Fruit fly (Drosophila melanogaster) whole organism, embryonic: ENCODE data around the gene mRpS18C.

Experiments
- Awh ChIP-seq: fragments of 200-800 bp; sonication (Bioruptor generic); IDR thresholded peaks from 2 replicates; pipeline ENCODE4, ENCODE4 v1.3.6; 2022; ENCODE audit warnings: missing biosample characterization, missing genetic modification characterization
- B-H1 ChIP-seq: fragments of 200-800 bp; sonication (Bioruptor generic); IDR thresholded peaks from 3 replicates; pipeline ENCODE4 v1.3.6; 2022; ENCODE audit warnings: missing biosample characterization, missing genetic modification characterization
- Bgb ChIP-seq: fragments of 200-800 bp; sonication (Bioruptor generic); IDR thresholded peaks from 2 replicates; pipeline ENCODE4 v1.3.6; 2022; ENCODE audit warnings: missing biosample characterization, missing genetic modification characterization; ENCODE audit not compliant: partially characterized antibody
- CG10431 ChIP-seq: fragments of 200-800 bp; sonication (Bioruptor generic); optimal IDR thresholded peaks from 3 replicates; lab custom pipeline; 2018; ENCODE audit warnings: missing biosample characterization, mild to moderate bottlenecking, missing genetic modification characterization
- CG11247 ChIP-seq: fragments of 200-800 bp; sonication (Bioruptor generic); IDR thresholded peaks from 2 replicates; pipeline ENCODE4 v1.3.6; 2022; ENCODE audit warnings: missing biosample characterization, missing genetic modification characterization
- CG1529 ChIP-seq: fragments of 200-800 bp; sonication (Bioruptor generic); optimal IDR thresholded peaks from 3 replicates; lab custom pipeline; 2018; ENCODE audit warnings: missing biosample characterization, missing genetic modification characterization
- CG1602 ChIP-seq: fragments of 200-800 bp; sonication (Bioruptor generic); optimal IDR thresholded peaks from 3 replicates; lab custom pipeline; 2016; ENCODE audit warnings: missing biosample characterization, missing genetic modification characterization
- CG18011 ChIP-seq: fragments of 200-800 bp; sonication (Bioruptor generic); optimal IDR thresholded peaks from 2 replicates; lab custom pipeline; 2017; ENCODE audit warnings: missing biosample characterization, missing genetic modification characterization, mild to moderate bottlenecking, moderate library complexity, missing genotype
- CG2202 ChIP-seq: fragments of 200-800 bp; sonication (Bioruptor generic); optimal IDR thresholded peaks from 2 replicates; lab custom pipeline; 2018; ENCODE audit warnings: missing biosample characterization, mild to moderate bottlenecking, missing genetic modification characterization
- CG2875 ChIP-seq: fragments of 200-800 bp; sonication (Bioruptor generic); optimal IDR thresholded peaks from 2 replicates; lab custom pipeline; 2017; ENCODE audit warnings: missing biosample characterization, mild to moderate bottlenecking, missing genetic modification characterization, missing genetic modification reagents
- CG3163 ChIP-seq: fragments of 200-800 bp; sonication (Bioruptor generic); optimal IDR thresholded peaks from 3 replicates; lab custom pipeline; 2016; ENCODE audit warnings: missing biosample characterization, missing genetic modification characterization
- CG3407 ChIP-seq: fragments of 200-800 bp; sonication (Bioruptor generic); optimal IDR thresholded peaks from 2 replicates; lab custom pipeline; 2018; ENCODE audit warnings: missing biosample characterization, mild to moderate bottlenecking, missing genetic modification characterization
- CG34376 ChIP-seq: fragments of 200-800 bp; sonication (Bioruptor generic); optimal IDR thresholded peaks from 2 replicates; lab custom pipeline; 2018; ENCODE audit warnings: missing biosample characterization, mild to moderate bottlenecking, missing genetic modification characterization
- CG3726 ChIP-seq: fragments of 200-800 bp; sonication (Bioruptor generic); IDR thresholded peaks from 3 replicates; pipeline ENCODE4, ENCODE4 v1.3.6; 2022; ENCODE audit warnings: missing biosample characterization, missing genetic modification characterization
- CG4424 ChIP-seq: fragments of 200-800 bp; sonication (Bioruptor generic); optimal IDR thresholded peaks from 3 replicates; lab custom pipeline; 2016; ENCODE audit warnings: missing biosample characterization, missing genetic modification characterization
- CG5180 ChIP-seq: fragments of 200-800 bp; sonication (Bioruptor generic); optimal IDR thresholded peaks from 3 replicates; lab custom pipeline; 2017; ENCODE audit warnings: missing biosample characterization, missing genetic modification characterization, mild to moderate bottlenecking, moderate library complexity, missing genetic modification reagents
- CG6272 ChIP-seq: fragments of 200-800 bp; sonication (Bioruptor generic); IDR thresholded peaks from 2 replicates; pipeline ENCODE4 v1.3.6; 2022; ENCODE audit warnings: missing biosample characterization, missing genetic modification characterization
- CG6791 ChIP-seq: fragments of 200-800 bp; sonication (Bioruptor generic); IDR thresholded peaks from 3 replicates; pipeline ENCODE4 v1.3.6; 2022; ENCODE audit warnings: missing biosample characterization, missing genetic modification characterization; ENCODE audit not compliant: partially characterized antibody
- CG7357 ChIP-seq: fragments of 200-800 bp; sonication (Bioruptor generic); IDR thresholded peaks from 3 replicates; pipeline ENCODE4 v1.3.6; 2022; ENCODE audit warnings: missing biosample characterization, missing genetic modification characterization
- CG7556 ChIP-seq: fragments of 200-800 bp; sonication (Bioruptor generic); optimal IDR thresholded peaks from 2 replicates; lab custom pipeline; 2017; ENCODE audit warnings: missing biosample characterization, mild to moderate bottlenecking, missing genetic modification characterization
- CG7745 ChIP-seq: fragments of 200-800 bp; sonication (Bioruptor generic); optimal IDR thresholded peaks from 2 replicates; lab custom pipeline; 2018; ENCODE audit warnings: missing biosample characterization, mild to moderate bottlenecking, missing genetic modification characterization, moderate library complexity
- CG8388 ChIP-seq: fragments of 200-800 bp; sonication (Bioruptor generic); optimal IDR thresholded peaks from 2 replicates; lab custom pipeline; 2019; ENCODE audit warnings: missing biosample characterization, mild to moderate bottlenecking, missing genetic modification characterization, moderate library complexity
- CG8478 ChIP-seq: fragments of >200 bp; optimal IDR thresholded peaks from 2 replicates; lab custom pipeline; 2018
- CG8944 ChIP-seq: fragments of 200-800 bp; sonication (Bioruptor generic); optimal IDR thresholded peaks from 3 replicates; lab custom pipeline; 2016; ENCODE audit warnings: missing biosample characterization, missing genetic modification characterization
- Dek ChIP-seq: fragments of 200-800 bp; sonication (Bioruptor generic); optimal IDR thresholded peaks from 3 replicates; lab custom pipeline; 2019; ENCODE audit warnings: missing biosample characterization, mild to moderate bottlenecking, missing genetic modification characterization, moderate library complexity
- Drgx ChIP-seq: fragments of 200-800 bp; sonication (Bioruptor generic); IDR thresholded peaks from 2 replicates; pipeline ENCODE4 v1.3.6; 2022; ENCODE audit warnings: missing biosample characterization, missing genetic modification characterization
- E2f2 ChIP-seq: fragments of 200-800 bp; sonication (Bioruptor generic); IDR thresholded peaks from 2 replicates; pipeline ENCODE4 v1.3.6; 2022; ENCODE audit warnings: missing biosample characterization, missing genetic modification characterization
- HmgD ChIP-seq: fragments of 200-800 bp; sonication (Bioruptor generic); optimal IDR thresholded peaks from 3 replicates; lab custom pipeline; 2016; ENCODE audit warnings: missing biosample characterization, missing genetic modification characterization
- Oli ChIP-seq: fragments of 200-800 bp; sonication (Bioruptor generic); optimal IDR thresholded peaks from 2 replicates; lab custom pipeline; 2018; ENCODE audit warnings: missing biosample characterization, mild to moderate bottlenecking, missing genetic modification characterization, moderate library complexity
- Pdp1 ChIP-seq, 2 experiments: fragments of 200-800 bp; sonication (Bioruptor generic); optimal IDR thresholded peaks; 3 replicates each; lab custom pipeline; 2016; ENCODE audit warnings: missing biosample characterization in 2 of 2, missing genetic modification characterization in 2 of 2, mild to moderate bottlenecking in 1 of 2, moderate library complexity in 1 of 2
- Ptx1 ChIP-seq: fragments of 200-800 bp; sonication (Bioruptor generic); IDR thresholded peaks from 2 replicates; pipeline ENCODE4 v1.3.6; 2022; ENCODE audit warnings: missing biosample characterization, missing genetic modification characterization
- Sry-β ChIP-seq: fragments of 200-800 bp; sonication (Bioruptor generic); optimal IDR thresholded peaks from 2 replicates; lab custom pipeline; 2018; ENCODE audit warnings: missing biosample characterization, mild to moderate bottlenecking, missing genetic modification characterization, moderate library complexity
- Taf1 ChIP-seq: fragments of 200-800 bp; sonication (Bioruptor generic); IDR thresholded peaks from 2 replicates; pipeline ENCODE4 v1.3.6; 2022; ENCODE audit warnings: missing biosample characterization, missing genetic modification characterization
- Trl ChIP-seq, 3 experiments: fragments of >200 bp in 2 of 3; fragments of 200-800 bp in 1 of 3; sonication (Bioruptor generic) in 1 of 3; optimal IDR thresholded peaks; 2 replicates in 1 of 3; 3 replicates in 2 of 3; lab custom pipeline; 2016 to 2017; ENCODE audit warnings: missing biosample characterization in 1 of 3, missing genetic modification characterization in 1 of 3
- ab ChIP-seq: fragments of 200-800 bp; sonication (Bioruptor generic); optimal IDR thresholded peaks from 2 replicates; lab custom pipeline; 2016; ENCODE audit warnings: missing biosample characterization, missing genetic modification characterization
- abd-A ChIP-seq: fragments of 200-800 bp; sonication (Bioruptor generic); optimal IDR thresholded peaks from 3 replicates; lab custom pipeline; 2019; ENCODE audit warnings: missing biosample characterization, mild to moderate bottlenecking, missing genetic modification characterization, moderate library complexity
- ac ChIP-seq: fragments of 200-800 bp; sonication (Bioruptor generic); optimal IDR thresholded peaks from 3 replicates; lab custom pipeline; 2017; ENCODE audit warnings: missing biosample characterization, mild to moderate bottlenecking, missing genetic modification characterization
- dm ChIP-seq: fragments of 200-800 bp; sonication (Bioruptor generic); optimal IDR thresholded peaks from 3 replicates; lab custom pipeline; 2016; ENCODE audit warnings: missing biosample characterization, missing genetic modification characterization
- exex ChIP-seq: fragments of 200-800 bp; sonication (Bioruptor generic); optimal IDR thresholded peaks from 4 replicates; lab custom pipeline; 2018; ENCODE audit warnings: missing biosample characterization, mild to moderate bottlenecking, missing genetic modification characterization, moderate library complexity
- hth ChIP-seq: fragments of >200 bp; optimal IDR thresholded peaks from 2 replicates; lab custom pipeline; 2017; ENCODE audit warnings: inconsistent platforms
- kay ChIP-seq: fragments of 200-800 bp; sonication (Bioruptor generic); optimal IDR thresholded peaks from 2 replicates; lab custom pipeline; 2016; ENCODE audit warnings: missing biosample characterization, missing genetic modification characterization
- ken ChIP-seq: fragments of 200-800 bp; sonication (Bioruptor generic); IDR thresholded peaks from 3 replicates; pipeline ENCODE4 v1.3.6; 2022; ENCODE audit warnings: missing biosample characterization, missing genetic modification characterization
- peb ChIP-seq: fragments of 200-800 bp; sonication (Bioruptor generic); IDR thresholded peaks from 2 replicates; pipeline ENCODE4 v1.3.6; 2022; ENCODE audit warnings: missing biosample characterization, missing genetic modification characterization
- ro ChIP-seq: fragments of 200-800 bp; sonication (Bioruptor generic); IDR thresholded peaks from 2 replicates; pipeline ENCODE4 v1.3.6; 2022; ENCODE audit warnings: missing biosample characterization, missing genetic modification characterization
- slp2 ChIP-seq: fragments of 200-800 bp; sonication (Bioruptor generic); optimal IDR thresholded peaks from 2 replicates; lab custom pipeline; 2016; ENCODE audit warnings: missing biosample characterization, missing genetic modification characterization
- sna ChIP-seq: fragments of 200-800 bp; sonication (Bioruptor generic); IDR thresholded peaks from 2 replicates; pipeline ENCODE4 v1.3.6; 2022; ENCODE audit warnings: missing biosample characterization, missing genetic modification characterization; ENCODE audit not compliant: partially characterized antibody
- so ChIP-seq: fragments of 200-800 bp; sonication (Bioruptor generic); IDR thresholded peaks from 3 replicates; pipeline ENCODE4 v1.3.6; 2022; ENCODE audit warnings: missing biosample characterization, missing genetic modification characterization
- tin ChIP-seq: fragments of 200-800 bp; sonication (Bioruptor generic); optimal IDR thresholded peaks from 3 replicates; lab custom pipeline; 2016; ENCODE audit warnings: missing biosample characterization, missing genetic modification characterization
- vfl ChIP-seq: fragments of 200-800 bp; sonication (Bioruptor generic); optimal IDR thresholded peaks from 2 replicates; lab custom pipeline; 2016; ENCODE audit warnings: missing biosample characterization, missing genetic modification characterization
- zfh2 ChIP-seq: fragments of 200-800 bp; sonication (Bioruptor generic); optimal IDR thresholded peaks from 2 replicates; lab custom pipeline; 2016; ENCODE audit warnings: missing biosample characterization, missing genetic modification characterization

Gene mRpS18C

dm6 chr3R:30459066-30459935 is 35.5 kb downstream of the mRpS18C start, which contains the start of the genes CG2224 and CDase (continued):
- TF ChIP-seq CG7745 (tag; lab: Kevin White, UChicago) (no peak), zfh2 (no peak), peb (no peak), CG6272 (no peak), B-H1 (no peak), Bgb (GFP tag; lab: Robert Waterston, UW) (peak; percentile 93), CG3726 (no peak), ab (GFP tag; lab: Kevin White, UChicago) (no peak), CG5180 (GFP tag; lab: Kevin White, UChicago) (no peak), Awh (GFP tag; lab: Robert Waterston, UW) (no peak), Pdp1 (GFP tag; optimal IDR thresholded peaks at IDR 0.05; lab: Kevin White, UChicago) (peak in 1 of 2 experiments; percentile 48), abd-A (no peak), CG10431 (no peak), HmgD (no peak), so (GFP tag; lab: Robert Waterston, UW) (no peak), CG8944 (GFP tag; lab: Kevin White, UChicago) (no peak), slp2 (GFP tag; lab: Kevin White, UChicago) (no peak), Drgx (GFP tag; lab: Robert Waterston, UW) (no peak), CG3163 (GFP tag; lab: Kevin White, UChicago) (no peak), CG1602 (GFP tag; lab: Kevin White, UChicago) (no peak), CG8388 (GFP tag; lab: Kevin White, UChicago) (no peak), CG11247 (GFP tag; lab: Robert Waterston, UW) (no peak), CG3407 (GFP tag; lab: Kevin White, UChicago) (no peak), ken (no peak), sna (GFP tag; lab: Robert Waterston, UW) (peak; percentile 95), CG6791 (GFP tag; lab: Robert Waterston, UW) (peak; percentile 92), exex (tag; lab: Kevin White, UChicago) (peak; percentile 71), Oli (tag; lab: Kevin White, UChicago) (no peak), Sry-β (GFP tag; lab: Kevin White, UChicago) (no peak), CG18011 (GFP tag; lab: Kevin White, UChicago) (no peak), CG8478 (lab: Kevin White, UChicago) (no peak), dm (GFP tag; lab: Kevin White, UChicago) (no peak), CG7357 (GFP tag; lab: Robert Waterston, UW) (no peak), vfl (GFP tag; lab: Kevin White, UChicago) (no peak), Taf1 (no peak), E2f2 (GFP tag; lab: Robert Waterston, UW) (peak; percentile 84), CG2202 (tag; lab: Kevin White, UChicago) (no peak), CG7556 (GFP tag; lab: Kevin White, UChicago) (no peak), ac (GFP tag; lab: Kevin White, UChicago) (no peak), CG34376 (GFP tag; lab: Kevin White, UChicago) (no peak), CG1529 (GFP tag; lab: Kevin White, UChicago) (no peak), CG4424 (no peak), ro (GFP tag; lab: Robert Waterston, UW) (no peak), hth (lab: Kevin White, UChicago) (no peak), Dek (tag; lab: Kevin White, UChicago) (no peak), tin (GFP tag; lab: Kevin White, UChicago) (no peak), Trl (optimal IDR thresholded peaks at IDR 0.05; lab: Kevin White, UChicago) (no peak), Trl (GFP tag; optimal IDR thresholded peaks at IDR 0.05; lab: Kevin White, UChicago) (no peak), Ptx1 (GFP tag; lab: Robert Waterston, UW) (no peak), kay (GFP tag; lab: Kevin White, UChicago) (no peak), CG2875 (GFP tag; lab: Kevin White, UChicago) (no peak)
